Worm (Caenorhabditis elegans): ENCODE measurements around the gene F01G10.4.

F01G10.4 gene

DNA sequence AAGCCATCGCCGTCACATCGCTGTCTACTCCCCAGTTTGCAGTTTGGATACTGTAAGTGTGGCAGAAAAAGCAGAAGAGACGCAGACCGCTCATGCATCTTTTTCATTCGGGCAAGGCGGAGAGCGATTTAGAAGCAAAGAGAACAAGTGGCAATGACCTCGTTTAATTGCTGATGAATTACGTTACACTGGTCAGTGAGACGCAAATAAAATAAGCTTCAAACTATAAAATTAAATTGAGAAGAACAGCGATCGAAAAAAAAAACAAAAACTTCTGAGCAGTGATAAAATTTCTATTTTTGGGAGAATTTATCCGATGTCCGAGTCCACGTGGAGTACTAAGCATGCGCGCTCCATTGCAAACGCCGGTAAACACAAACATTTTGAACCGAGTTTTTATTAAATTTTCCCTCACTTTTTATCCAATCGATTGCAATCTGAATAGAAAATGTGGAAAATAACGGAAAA, 10.2 kb downstream of the F01G10.4 start, which contains the start of gene C24F3.2 (continued):
- no peak for TF ChIP-seq tra-1 (GFP tag; IDR thresholded peaks at IDR 0.05)
- 0 out of 2 replicates have a peak, but pooled peaks have one; percentile 38 for TF ChIP-seq arid-1 (GFP tag; conservative IDR thresholded peaks at IDR 0.05)
- TF ChIP-seq skn-1 (tag; optimal IDR thresholded peaks at IDR 0.05): no peak
- TF ChIP-seq fkh-10 (GFP tag; optimal IDR thresholded peaks at IDR 0.05): no peak
- TF ChIP-seq php-3 (GFP tag; IDR thresholded peaks at IDR 0.05): 0 out of 2 replicates have a peak, but pooled peaks have one; percentile 20
- no peak for TF ChIP-seq hif-1 (tag; optimal IDR thresholded peaks at IDR 0.05)
- TF ChIP-seq pha-4 (GFP tag; IDR thresholded peaks at IDR 0.05): no peak
- TF ChIP-seq pha-4 (tag; optimal IDR thresholded peaks at IDR 0.05): no peak
- peak; percentile 75 for TF ChIP-seq dpl-1 (GFP tag; optimal IDR thresholded peaks at IDR 0.05)
- peak; percentile 48; the same call in 1 of the 2 replicates for TF ChIP-seq dmd-6 (GFP tag; IDR thresholded peaks at IDR 0.05)
- TF ChIP-seq F37D6.2 (tag; optimal IDR thresholded peaks at IDR 0.05): no peak
- no peak for TF ChIP-seq mdl-1 (tag; optimal IDR thresholded peaks at IDR 0.05)
- TF ChIP-seq unc-62 (GFP tag; optimal IDR thresholded peaks at IDR 0.05 in 1 of 2): peak in 1 of 2 experiments; percentile 98
- TF ChIP-seq unc-62 (tag; optimal IDR thresholded peaks at IDR 0.05): no peak
- peak; percentile 36 for TF ChIP-seq nhr-11 (tag; optimal IDR thresholded peaks at IDR 0.05)
- no peak for TF ChIP-seq lin-38 (GFP tag; IDR thresholded peaks at IDR 0.05)
- TF ChIP-seq ztf-7 (tag; optimal IDR thresholded peaks at IDR 0.05): no peak
- no peak for TF ChIP-seq zfp-3 (GFP tag; conservative IDR thresholded peaks at IDR 0.05)

DNA sequence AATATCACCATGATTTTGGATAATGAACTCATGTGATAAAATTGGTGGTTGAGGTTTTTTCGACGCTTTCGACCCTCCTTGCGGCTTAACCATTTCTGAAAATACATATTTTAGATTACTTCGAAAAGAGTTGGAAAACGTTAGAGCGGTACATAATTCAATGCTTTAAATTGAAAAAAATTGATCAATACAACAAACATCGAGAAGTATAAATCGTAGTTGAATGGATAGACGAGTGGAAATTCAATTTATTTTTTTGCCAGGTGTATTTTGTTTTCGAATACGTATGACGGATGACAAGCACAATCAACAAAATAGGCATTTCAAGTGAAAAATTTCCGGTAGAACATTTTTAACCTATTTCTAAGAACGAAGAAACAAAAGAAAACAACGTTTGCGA, 11.2 kb downstream of the F01G10.4 start, which contains the start of gene tram-1:
Gene tram-1, minus strand, starts transcription at position 101 of the 400 bp plus-strand sequence.
- TF ChIP-seq dmd-9 (GFP tag; IDR thresholded peaks at IDR 0.05): no peak
- no peak for TF ChIP-seq daf-19 (GFP tag; conservative IDR thresholded peaks at IDR 0.05)
- TF ChIP-seq arid-1 (GFP tag; conservative IDR thresholded peaks at IDR 0.05): no peak
- TF ChIP-seq lin-1 (GFP tag; IDR thresholded peaks at IDR 0.05): no peak
- no peak for TF ChIP-seq nhr-10 (tag; optimal IDR thresholded peaks at IDR 0.05)
- no peak for TF ChIP-seq tra-1 (GFP tag; IDR thresholded peaks at IDR 0.05)
- no peak for TF ChIP-seq lin-13 (GFP tag; optimal IDR thresholded peaks at IDR 0.05)
- TF ChIP-seq spr-3 (GFP tag; optimal IDR thresholded peaks at IDR 0.05): no peak

DNA sequence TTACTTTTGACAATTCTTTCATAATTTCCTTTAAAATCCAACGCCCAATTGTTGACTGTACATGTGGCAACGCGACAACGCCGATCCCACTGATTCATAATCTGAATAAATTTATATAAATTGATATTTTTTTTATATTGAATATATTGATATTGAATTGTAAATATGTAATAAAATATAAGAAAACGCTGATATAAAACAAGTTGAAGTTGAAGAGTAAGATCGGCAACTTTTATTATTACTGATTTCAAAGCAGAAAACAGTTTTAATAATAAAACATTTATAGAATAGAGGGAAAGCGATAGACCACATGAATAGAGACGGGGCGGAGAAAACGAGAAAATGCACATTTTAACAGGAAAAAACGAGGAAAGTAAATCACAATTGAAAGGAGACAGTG, 13.1 kb downstream of the F01G10.4 start, which contains the start of gene qns-1:
Gene qns-1, minus strand, starts transcription at position 101 of the 400 bp plus-strand sequence.
- TF ChIP-seq ZK337.2 (GFP tag; IDR thresholded peaks at IDR 0.05) (no peak), dmd-9 (GFP tag; IDR thresholded peaks at IDR 0.05) (no peak), zip-11 (GFP tag; IDR thresholded peaks at IDR 0.05) (no peak), ceh-44 (GFP tag; IDR thresholded peaks at IDR 0.05) (no peak), cey-2 (tag; optimal IDR thresholded peaks at IDR 0.05; ENCODE audit: borderline replicate concordance, insufficient read depth) (no peak), ztf-7 (tag; optimal IDR thresholded peaks at IDR 0.05) (no peak)

DNA sequence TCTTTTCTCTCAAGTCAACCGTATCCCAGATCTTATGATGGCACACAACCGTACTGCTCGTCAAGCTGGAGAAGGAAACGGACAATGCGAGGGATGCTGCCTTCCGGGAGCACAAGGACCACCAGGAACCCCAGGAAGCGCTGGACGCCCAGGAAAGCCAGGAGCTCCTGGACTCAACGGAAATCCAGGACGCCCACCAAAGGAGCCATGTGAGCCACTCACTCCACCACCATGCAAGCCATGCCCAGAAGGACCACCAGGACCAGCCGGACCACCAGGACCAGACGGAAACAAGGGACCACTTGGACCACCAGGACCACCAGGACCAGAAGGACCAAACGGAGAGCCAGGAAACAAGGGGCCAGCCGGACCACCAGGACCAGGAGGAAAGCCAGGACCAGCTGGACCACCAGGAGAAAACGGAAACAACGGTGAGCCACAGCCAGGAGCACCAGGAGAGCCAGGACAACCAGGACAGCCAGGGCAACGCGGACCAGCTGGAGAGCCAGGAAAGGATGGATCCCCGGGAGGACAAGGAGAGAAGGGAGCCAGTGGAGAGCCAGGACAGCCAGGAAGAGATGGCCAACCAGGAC, 15.6 kb downstream of the F01G10.4 start:
- no peak for TF ChIP-seq daf-16 (GFP tag; optimal IDR thresholded peaks at IDR 0.05)
- no peak for TF ChIP-seq daf-16 (tag; optimal IDR thresholded peaks at IDR 0.05)
- TF ChIP-seq ceh-44 (GFP tag; IDR thresholded peaks at IDR 0.05): no peak
- TF ChIP-seq Y5F2A.4 (GFP tag; optimal IDR thresholded peaks at IDR 0.05): no peak
- TF ChIP-seq unc-130 (GFP tag; optimal IDR thresholded peaks at IDR 0.05): no peak
- no peak for TF ChIP-seq F10B5.3 (tag; optimal IDR thresholded peaks at IDR 0.05)
- TF ChIP-seq zag-1 (tag; optimal IDR thresholded peaks at IDR 0.05): no peak
- no peak for TF ChIP-seq hmg-1.1 (GFP tag; IDR thresholded peaks at IDR 0.05)
- no peak for TF ChIP-seq ztf-11 (tag; optimal IDR thresholded peaks at IDR 0.05)
- TF ChIP-seq madf-5 (GFP tag; IDR thresholded peaks at IDR 0.05): peak in 1 of 2 experiments; percentile 80; a peak in 1 of 4 replicates
- TF ChIP-seq dve-1 (tag; optimal IDR thresholded peaks at IDR 0.05; ENCODE audit: insufficient read depth): no peak
- peak; percentile 98 for TF ChIP-seq set-16 (GFP tag; IDR thresholded peaks at IDR 0.05)
- no peak for TF ChIP-seq ZK337.2 (GFP tag; IDR thresholded peaks at IDR 0.05)
- no peak for TF ChIP-seq nhr-28 (tag; optimal IDR thresholded peaks at IDR 0.05)
- TF ChIP-seq mdt-29 (GFP tag; IDR thresholded peaks at IDR 0.05): no peak
- TF ChIP-seq dmd-8 (GFP tag; IDR thresholded peaks at IDR 0.05): no peak
- no peak for TF ChIP-seq lin-13 (GFP tag; optimal IDR thresholded peaks at IDR 0.05)
- 0 out of 2 replicates have a peak, but pooled peaks have one; percentile 36 for TF ChIP-seq Y48G9A.11 (GFP tag; IDR thresholded peaks at IDR 0.05)
- TF ChIP-seq ceh-20 (GFP tag; IDR thresholded peaks at IDR 0.05): no peak
- TF ChIP-seq dmd-6 (GFP tag; IDR thresholded peaks at IDR 0.05): no peak
- TF ChIP-seq madf-9 (GFP tag; conservative IDR thresholded peaks at IDR 0.05): no peak

Measured in whole organism, L4 larva.